Worm (Caenorhabditis elegans): ENCODE data around the gene egg-3.
A peak's percentile ranks its signal among the peaks of the same experiment; 100 is the strongest.

The egg-3 gene

ce11 chrII:10857077-10857476 is 27.2 kb downstream of the egg-3 start, which contains the start of gene M106.7:
Gene M106.7 (minus strand): TSS chrII:10857177.
- TF ChIP-seq pha-4 (tag; optimal IDR thresholded peaks at IDR 0.05) (no peak), tbx-2 (tag; optimal IDR thresholded peaks at IDR 0.05) (no peak), unc-39 (tag; optimal IDR thresholded peaks at IDR 0.05) (no peak), egl-5 (tag; optimal IDR thresholded peaks at IDR 0.05) (no peak), nhr-76 (tag; optimal IDR thresholded peaks at IDR 0.05) (no peak), lin-15B (tag; optimal IDR thresholded peaks at IDR 0.05) (no peak), nhr-77 (tag; optimal IDR thresholded peaks at IDR 0.05) (no peak), hmg-11 (tag; optimal IDR thresholded peaks at IDR 0.05) (no peak), mml-1 (tag; optimal IDR thresholded peaks at IDR 0.05) (no peak), daf-12 (tag; optimal IDR thresholded peaks at IDR 0.05) (no peak), fkh-2 (tag; optimal IDR thresholded peaks at IDR 0.05) (no peak), skn-1 (tag; optimal IDR thresholded peaks at IDR 0.05) (no peak), mdl-1 (tag; optimal IDR thresholded peaks at IDR 0.05) (no peak), jun-1 (tag; optimal IDR thresholded peaks at IDR 0.05) (no peak), egl-27 (tag; optimal IDR thresholded peaks at IDR 0.05) (no peak), nhr-28 (tag; optimal IDR thresholded peaks at IDR 0.05) (no peak), elt-3 (tag; optimal IDR thresholded peaks at IDR 0.05) (no peak), unc-62 (GFP tag; optimal IDR thresholded peaks at IDR 0.05) (no peak), fkh-10 (GFP tag; optimal IDR thresholded peaks at IDR 0.05) (no peak), nhr-11 (tag; optimal IDR thresholded peaks at IDR 0.05) (no peak)

ce11 chrII:10852880-10853279 is 31.4 kb downstream of the egg-3 start:
- TF ChIP-seq R02D3.7 (tag; optimal IDR thresholded peaks at IDR 0.05) (no peak), mml-1 (tag; optimal IDR thresholded peaks at IDR 0.05) (no peak), fos-1 (tag; optimal IDR thresholded peaks at IDR 0.05) (no peak), mdl-1 (tag; optimal IDR thresholded peaks at IDR 0.05) (no peak)

DNA sequence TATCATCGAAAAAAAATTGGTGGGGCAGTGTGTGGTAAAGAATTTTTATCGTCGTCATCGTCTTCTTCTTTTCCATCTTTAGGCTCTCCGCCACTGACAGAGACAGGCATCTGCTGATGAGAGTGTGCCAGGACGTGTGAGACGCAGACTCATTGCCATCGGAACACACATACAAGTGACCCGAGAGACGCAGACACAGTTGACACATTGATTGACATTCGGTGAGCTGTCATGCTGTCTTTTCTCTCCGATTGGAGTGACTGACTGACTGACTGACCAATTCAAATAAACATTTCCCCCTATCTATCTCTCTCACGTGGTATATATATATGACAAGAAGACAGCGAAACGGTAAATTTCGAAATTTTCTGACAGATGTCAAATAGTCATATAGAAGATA is 33.1 kb downstream of the egg-3 start:
- TF ChIP-seq egl-27 (tag; optimal IDR thresholded peaks at IDR 0.05) = peak; percentile 53
- TF ChIP-seq hmg-11 (tag; optimal IDR thresholded peaks at IDR 0.05) = peak; percentile 64
- TF ChIP-seq nhr-11 (tag; optimal IDR thresholded peaks at IDR 0.05) = no peak
- TF ChIP-seq tbx-2 (tag; optimal IDR thresholded peaks at IDR 0.05) = peak; percentile 10
- TF ChIP-seq fkh-10 (GFP tag; optimal IDR thresholded peaks at IDR 0.05) = no peak
- no peak for TF ChIP-seq nhr-76 (tag; optimal IDR thresholded peaks at IDR 0.05)
- TF ChIP-seq R02D3.7 (tag; optimal IDR thresholded peaks at IDR 0.05) = peak; percentile 20
- TF ChIP-seq nhr-23 (tag; optimal IDR thresholded peaks at IDR 0.05) = peak; percentile 70
- TF ChIP-seq nhr-43 (tag; optimal IDR thresholded peaks at IDR 0.05; ENCODE audit: poor library complexity, severe bottlenecking) = peak; percentile 74
- TF ChIP-seq aly-2 (tag; optimal IDR thresholded peaks at IDR 0.05) = no peak
- peak; percentile 67 for TF ChIP-seq jun-1 (tag; optimal IDR thresholded peaks at IDR 0.05)
- TF ChIP-seq ztf-4 (tag; optimal IDR thresholded peaks at IDR 0.05) = peak; percentile 24
- peak; percentile 51 for TF ChIP-seq skn-1 (tag; optimal IDR thresholded peaks at IDR 0.05)
- no peak for TF ChIP-seq nhr-12 (tag; optimal IDR thresholded peaks at IDR 0.05)
- TF ChIP-seq pqm-1 (tag; optimal IDR thresholded peaks at IDR 0.05) = peak; percentile 60
- no peak for TF ChIP-seq mml-1 (tag; optimal IDR thresholded peaks at IDR 0.05)
- peak; percentile 24 for TF ChIP-seq lin-15B (tag; optimal IDR thresholded peaks at IDR 0.05)
- TF ChIP-seq nhr-77 (tag; optimal IDR thresholded peaks at IDR 0.05) = no peak
- TF ChIP-seq nhr-237 (tag; optimal IDR thresholded peaks at IDR 0.05) = no peak
- peak; percentile 34 for TF ChIP-seq snpc-4 (tag; optimal IDR thresholded peaks at IDR 0.05)
- TF ChIP-seq pha-4 (tag; optimal IDR thresholded peaks at IDR 0.05) = peak; percentile 86
- TF ChIP-seq lsy-12 (tag; optimal IDR thresholded peaks at IDR 0.05) = peak; percentile 19
- no peak for TF ChIP-seq elt-3 (tag; optimal IDR thresholded peaks at IDR 0.05)
- TF ChIP-seq egl-5 (tag; optimal IDR thresholded peaks at IDR 0.05) = peak; percentile 77
- peak; percentile 76 for TF ChIP-seq lin-39 (tag; optimal IDR thresholded peaks at IDR 0.05)
- TF ChIP-seq elt-2 (tag; optimal IDR thresholded peaks at IDR 0.05) = peak; percentile 83
- TF ChIP-seq elt-1 (tag; optimal IDR thresholded peaks at IDR 0.05) = peak; percentile 43
- TF ChIP-seq ceh-16 (tag; optimal IDR thresholded peaks at IDR 0.05) = no peak
- no peak for TF ChIP-seq unc-39 (tag; optimal IDR thresholded peaks at IDR 0.05)
- no peak for TF ChIP-seq sea-2 (GFP tag; optimal IDR thresholded peaks at IDR 0.05)
- TF ChIP-seq nfya-1 (tag; optimal IDR thresholded peaks at IDR 0.05; ENCODE audit: insufficient read depth) = peak; percentile 80
- no peak for TF ChIP-seq fkh-2 (tag; optimal IDR thresholded peaks at IDR 0.05)
- peak; percentile 62 for TF ChIP-seq ceh-28 (tag; optimal IDR thresholded peaks at IDR 0.05)
- TF ChIP-seq unc-62 (GFP tag; optimal IDR thresholded peaks at IDR 0.05) = peak; percentile 98
- peak; percentile 92 for TF ChIP-seq nhr-25 (tag; optimal IDR thresholded peaks at IDR 0.05)
- TF ChIP-seq ceh-82 (tag; optimal IDR thresholded peaks at IDR 0.05) = no peak
- peak; percentile 42 for TF ChIP-seq mdl-1 (tag; optimal IDR thresholded peaks at IDR 0.05)
